Worm (Caenorhabditis elegans) whole organism, L1 larva: ENCODE measurements around the gene asp-5.

Source experiments
- C16A3.4 ChIP-seq: fragments of 150-350 bp; optimal IDR thresholded peaks from 2 replicates; lab custom pipeline; 2014; ENCODE audit warnings: missing biosample characterization, missing genetic modification characterization
- aha-1 ChIP-seq: fragments of 150-350 bp; optimal IDR thresholded peaks from 2 replicates; lab custom pipeline; 2014; ENCODE audit warnings: missing biosample characterization, missing genetic modification characterization
- alr-1 ChIP-seq: fragments of 200-800 bp; sonication (Bioruptor generic); optimal IDR thresholded peaks from 2 replicates; lab custom pipeline; 2018; ENCODE audit warnings: borderline replicate concordance, mild to moderate bottlenecking, missing genetic modification characterization, missing compliant biosample characterization
- ama-1 ChIP-seq: fragments of 150-350 bp; optimal IDR thresholded peaks from 2 replicates; lab custom pipeline; 2014
- blmp-1 ChIP-seq: fragments of 150-350 bp; optimal IDR thresholded peaks from 2 replicates; lab custom pipeline; 2014; ENCODE audit warnings: missing biosample characterization, missing genetic modification characterization
- ceh-82 ChIP-seq, 3 experiments: fragments of 150-350 bp in 1 of 3; sonication (generic microtip) in 2 of 3; optimal IDR thresholded peaks; 2 replicates each; lab custom pipeline; 2014 to 2017; ENCODE audit warnings: missing biosample characterization in 3 of 3, missing genetic modification characterization in 3 of 3
- ces-1 ChIP-seq: fragments of 150-350 bp; optimal IDR thresholded peaks from 2 replicates; lab custom pipeline; 2014; ENCODE audit warnings: missing biosample characterization, missing genetic modification reagents, missing genetic modification characterization
- dpl-1 ChIP-seq, 3 experiments: fragments of 150-350 bp in 2 of 3; sonication (generic microtip) in 1 of 3; optimal IDR thresholded peaks; 2 replicates each; lab custom pipeline; 2014 to 2017; ENCODE audit warnings: missing biosample characterization in 3 of 3, missing genetic modification characterization in 3 of 3, missing genetic modification reagents in 3 of 3
- efl-1 ChIP-seq, 4 experiments: fragments of 150-350 bp; optimal IDR thresholded peaks in 3 of 4; peaks in 1 of 4; 1 replicate in 1 of 4; 2 replicates in 3 of 4; lab custom pipeline; 2014; ENCODE audit warnings: missing biosample characterization in 2 of 4, missing genetic modification characterization in 2 of 4, missing genetic modification reagents in 2 of 4
- elt-2 ChIP-seq: sonication (generic microtip); optimal IDR thresholded peaks from 2 replicates; lab custom pipeline; 2016; ENCODE audit warnings: missing genetic modification characterization, mild to moderate bottlenecking, inconsistent platforms, missing compliant biosample characterization, missing genetic modification reagents
- elt-3 ChIP-seq, 6 experiments: fragments of 150-350 bp in 1 of 6; sonication (generic microtip); optimal IDR thresholded peaks; 2 replicates each; lab custom pipeline; 2017 to 2018; ENCODE audit warnings: missing biosample characterization in 6 of 6, missing genetic modification characterization in 6 of 6, inconsistent platforms in 1 of 6
- fkh-4 ChIP-seq: sonication (generic microtip); optimal IDR thresholded peaks from 2 replicates; lab custom pipeline; 2016; ENCODE audit warnings: missing compliant biosample characterization, missing genetic modification characterization, borderline replicate concordance
- fkh-8 ChIP-seq: sonication (generic microtip); optimal IDR thresholded peaks from 2 replicates; lab custom pipeline; 2016; ENCODE audit warnings: mild to moderate bottlenecking, missing genetic modification characterization, missing compliant biosample characterization
- hpl-2 ChIP-seq: fragments of 150-350 bp; optimal IDR thresholded peaks from 2 replicates; lab custom pipeline; 2014; ENCODE audit warnings: missing biosample characterization, missing genetic modification reagents, missing genetic modification characterization
- lin-35 ChIP-seq, 2 experiments: fragments of 150-350 bp; optimal IDR thresholded peaks; 2 replicates each; lab custom pipeline; 2014; ENCODE audit warnings: missing biosample characterization in 2 of 2, missing genetic modification characterization in 2 of 2, missing genetic modification reagents in 2 of 2
- mep-1 ChIP-seq: fragments of 150-350 bp; optimal IDR thresholded peaks from 2 replicates; lab custom pipeline; 2014; ENCODE audit warnings: missing biosample characterization, missing genetic modification characterization
- nhr-12 ChIP-seq: sonication (generic microtip); optimal IDR thresholded peaks from 2 replicates; lab custom pipeline; 2017; ENCODE audit warnings: missing biosample characterization, missing genetic modification characterization
- nhr-20 ChIP-seq: sonication (generic microtip); optimal IDR thresholded peaks from 2 replicates; lab custom pipeline; 2016; ENCODE audit warnings: mild to moderate bottlenecking, missing genetic modification characterization, missing compliant biosample characterization
- nhr-47 ChIP-seq: sonication (generic microtip); optimal IDR thresholded peaks from 2 replicates; lab custom pipeline; 2016; ENCODE audit warnings: mild to moderate bottlenecking, missing genetic modification characterization, moderate library complexity, missing compliant biosample characterization
- nhr-71 ChIP-seq: sonication (generic microtip); optimal IDR thresholded peaks from 2 replicates; lab custom pipeline; 2016; ENCODE audit warnings: mild to moderate bottlenecking, missing genetic modification characterization, moderate library complexity, missing compliant biosample characterization
- nhr-85 ChIP-seq: sonication (generic microtip); peaks from one replicate; lab custom pipeline; 2016; ENCODE audit warnings: missing genetic modification characterization, inconsistent platforms, missing compliant biosample characterization
- pag-3 ChIP-seq: sonication (generic microtip); optimal IDR thresholded peaks from 2 replicates; lab custom pipeline; 2017; ENCODE audit warnings: missing genetic modification characterization, mild to moderate bottlenecking, missing compliant biosample characterization, antibody characterized with exemption, borderline replicate concordance; ENCODE audit not compliant: insufficient read depth
- pax-3 ChIP-seq: fragments of 200-800 bp; sonication (Bioruptor generic); optimal IDR thresholded peaks from 2 replicates; lab custom pipeline; 2018; ENCODE audit warnings: mild to moderate bottlenecking, missing genetic modification characterization, moderate library complexity, missing compliant biosample characterization
- pqm-1 ChIP-seq: sonication (generic microtip); optimal IDR thresholded peaks from 3 replicates; lab custom pipeline; 2017; ENCODE audit warnings: missing biosample characterization, missing genetic modification characterization
- rnt-1 ChIP-seq: sonication (generic microtip); optimal IDR thresholded peaks from 2 replicates; lab custom pipeline; 2016; ENCODE audit warnings: mild to moderate bottlenecking, missing genetic modification characterization, moderate library complexity, missing compliant biosample characterization
- snpc-4 ChIP-seq: fragments of 150-350 bp; optimal IDR thresholded peaks from 2 replicates; lab custom pipeline; 2014; ENCODE audit warnings: missing biosample characterization, missing genetic modification characterization
- snu-23 ChIP-seq: sonication (generic microtip); optimal IDR thresholded peaks from 2 replicates; lab custom pipeline; 2016; ENCODE audit warnings: missing genetic modification characterization, missing compliant biosample characterization
- sptf-1 ChIP-seq: fragments of 150-350 bp; optimal IDR thresholded peaks from 2 replicates; lab custom pipeline; 2014; ENCODE audit warnings: missing biosample characterization, missing genetic modification characterization
- tbx-2 ChIP-seq: sonication (generic microtip); optimal IDR thresholded peaks from 2 replicates; lab custom pipeline; 2016; ENCODE audit warnings: missing genetic modification characterization, missing compliant biosample characterization
- unc-62 ChIP-seq: fragments of 150-350 bp; optimal IDR thresholded peaks from 2 replicates; lab custom pipeline; 2014; ENCODE audit warnings: missing biosample characterization, missing genetic modification reagents, missing genetic modification characterization
- vab-15 ChIP-seq: sonication (generic microtip); optimal IDR thresholded peaks from 2 replicates; lab custom pipeline; 2017; ENCODE audit warnings: missing genotype, mild to moderate bottlenecking, missing genetic modification characterization, missing compliant biosample characterization
- zag-1 ChIP-seq: fragments of 150-350 bp; optimal IDR thresholded peaks from 2 replicates; lab custom pipeline; 2014; ENCODE audit warnings: missing biosample characterization, missing genetic modification characterization

The asp-5 gene

ce11 chrV:8235331-8235730, 36.9 kb upstream of the asp-5 start (continued):
- TF ChIP-seq vab-15 (tag; lab: Kevin White, UChicago) (no peak), nhr-20 (tag; lab: Kevin White, UChicago) (peak; percentile 48), nhr-47 (tag; lab: Kevin White, UChicago) (peak; percentile 24)

DNA sequence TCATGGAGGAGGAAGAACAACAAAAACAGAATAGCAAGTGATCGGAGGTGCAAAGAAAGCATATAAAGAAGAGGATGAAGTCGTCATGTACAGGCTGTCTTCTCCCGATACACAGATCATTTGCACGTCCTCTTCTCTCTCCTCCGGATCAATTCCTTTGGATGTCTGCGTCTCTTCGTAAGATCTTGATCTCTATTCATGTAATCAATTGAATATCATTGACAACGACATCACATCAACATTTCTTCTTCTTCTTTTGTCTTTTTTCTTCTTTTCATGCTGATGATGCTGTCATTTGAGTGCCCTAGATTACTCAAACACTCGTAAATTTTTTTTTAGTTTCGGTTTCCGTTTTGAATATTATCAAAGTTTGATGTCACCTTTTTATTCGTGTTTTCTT, 33.9 kb upstream of the asp-5 start, which contains the start of gene rol-3:
TSS of gene rol-3 (minus strand) at position 120 of the 400 bp plus-strand sequence.
- TF ChIP-seq lin-35 (GFP tag; optimal IDR thresholded peaks at IDR 0.05; lab: Kevin White, UChicago) (peak in 1 of 2 experiments; percentile 23), zag-1 (tag; lab: Kevin White, UChicago) (no peak), sptf-1 (tag; lab: Kevin White, UChicago) (no peak), ces-1 (no peak), efl-1 (optimal IDR thresholded peaks at IDR 0.05; lab: Kevin White, UChicago) (no peak), efl-1 (GFP tag; optimal IDR thresholded peaks at IDR 0.05 in 1 of 2; lab: Kevin White, UChicago) (peak in 1 of 2 experiments; percentile 80), nhr-12 (tag; lab: Kevin White, UChicago) (no peak), hpl-2 (GFP tag; lab: Kevin White, UChicago) (no peak), elt-3 (tag; optimal IDR thresholded peaks at IDR 0.05; lab: Kevin White, UChicago) (peak in 4 of 6 experiments; percentile 15 to 63 (median 26)), snpc-4 (tag; lab: Kevin White, UChicago) (no peak), nhr-85 (tag; lab: Kevin White, UChicago) (peak; percentile 63), nhr-71 (peak; percentile 18), dpl-1 (GFP tag; optimal IDR thresholded peaks at IDR 0.05; lab: Kevin White, UChicago) (no peak), ceh-82 (tag; optimal IDR thresholded peaks at IDR 0.05; lab: Kevin White, UChicago) (no peak), mep-1 (tag; lab: Kevin White, UChicago) (peak; percentile 9), blmp-1 (tag; lab: Kevin White, UChicago) (peak; percentile 42), snu-23 (GFP tag; lab: Kevin White, UChicago) (peak; percentile 44), fkh-8 (tag; lab: Kevin White, UChicago) (no peak), elt-2 (tag; lab: Kevin White, UChicago) (no peak), nhr-20 (tag; lab: Kevin White, UChicago) (peak; percentile 16), pag-3 (tag; lab: Kevin White, UChicago) (no peak), pax-3 (no peak), aha-1 (tag; lab: Kevin White, UChicago) (no peak), tbx-2 (no peak), C16A3.4 (tag; lab: Kevin White, UChicago) (no peak), ama-1 (lab: Kevin White, UChicago) (no peak)

DNA sequence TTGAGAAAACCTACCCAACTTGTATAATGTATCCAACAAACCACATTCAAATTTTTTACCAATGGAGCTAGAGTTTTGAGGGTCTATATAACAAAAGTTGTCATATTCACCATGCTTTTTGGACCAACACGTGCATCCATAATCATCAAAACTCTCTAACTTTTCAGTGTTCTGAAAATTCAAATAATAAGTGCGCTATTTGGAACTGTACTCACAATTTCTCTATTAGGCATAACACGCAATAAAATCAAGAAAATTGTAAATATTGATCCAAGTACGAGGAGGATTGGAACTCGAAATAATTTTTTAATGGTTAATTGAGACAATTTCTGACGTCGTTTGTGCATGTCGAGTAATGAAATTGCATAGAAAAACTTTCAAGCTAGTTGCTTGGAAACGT, 32.3 kb upstream of the asp-5 start, which contains the start of gene C16D9.3:
TSS of gene C16D9.3 (minus strand) at position 101 of the 400 bp plus-strand sequence.
- TF ChIP-seq snpc-4 (tag; lab: Kevin White, UChicago): no peak
- TF ChIP-seq fkh-4 (tag; lab: Kevin White, UChicago): no peak
- TF ChIP-seq alr-1 (tag; lab: Kevin White, UChicago): no peak
- no peak for TF ChIP-seq unc-62
- TF ChIP-seq, all 84 proteins: peak for 0

DNA sequence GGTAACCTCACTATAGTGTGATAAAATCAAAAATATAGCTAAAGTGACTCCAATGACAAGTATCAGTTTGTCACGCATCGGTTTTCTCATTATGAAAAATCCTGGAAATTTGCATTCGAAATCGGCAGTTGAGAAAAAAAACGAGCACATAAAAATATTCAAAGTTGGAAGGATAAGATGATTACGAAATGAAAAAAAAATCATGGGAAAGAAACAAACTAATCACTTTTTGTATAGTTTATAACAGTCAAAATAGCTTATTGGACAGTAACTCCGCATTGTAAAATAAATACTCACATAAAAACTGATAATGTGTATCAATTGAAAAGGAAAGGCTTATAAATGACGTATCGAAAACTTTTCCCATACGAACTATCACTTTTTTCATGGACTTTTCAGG, 29.4 kb upstream of the asp-5 start, which contains the start of gene C16D9.4:
TSS of gene C16D9.4 (minus strand) at position 101 of the 400 bp plus-strand sequence.
- no peak for TF ChIP-seq rnt-1 (tag; lab: Kevin White, UChicago)

DNA sequence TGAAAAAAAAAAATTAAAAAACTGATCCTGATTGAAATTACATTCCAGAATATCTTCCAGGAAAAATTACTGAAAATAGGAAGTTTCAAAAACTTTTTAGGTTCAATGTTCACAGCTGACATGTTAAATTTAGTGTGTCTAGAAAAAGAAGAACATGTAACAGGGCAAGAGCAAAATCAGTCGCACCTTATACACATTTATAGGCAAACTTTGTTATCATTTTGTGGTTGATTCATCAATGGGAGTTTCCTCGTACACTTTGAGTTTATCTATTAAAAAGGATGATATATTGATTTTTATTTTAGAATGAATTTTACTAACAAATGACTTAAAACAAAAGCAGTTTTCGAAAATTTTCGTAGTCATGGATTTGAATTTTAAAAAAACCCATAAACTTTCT, 29.0 kb upstream of the asp-5 start:
- TF ChIP-seq pqm-1 (no peak), elt-2 (tag; lab: Kevin White, UChicago) (peak; percentile 45)
- TF ChIP-seq, all 84 proteins: peak for 1
